Worm (Caenorhabditis elegans): Measurements from ENCODE around the gene D1079.1.

DNA sequence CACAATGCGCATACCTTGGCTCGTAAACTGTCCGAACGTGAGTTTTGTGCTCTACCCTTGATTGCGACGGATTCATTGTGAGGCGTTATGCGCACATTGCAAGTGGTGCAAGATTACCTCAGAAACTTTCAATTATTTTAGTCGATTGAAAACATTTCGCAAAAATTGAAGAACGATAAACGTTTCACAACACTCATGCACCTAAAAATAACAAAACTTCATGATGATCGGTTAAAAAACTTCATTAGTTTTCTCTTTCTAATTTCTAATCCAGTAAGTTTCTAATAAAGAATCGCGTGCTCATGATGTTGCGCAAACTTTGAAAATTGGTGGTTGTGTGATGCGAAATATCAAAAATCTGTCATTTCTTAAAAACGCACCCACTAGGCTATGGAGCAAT, 15.8 kb downstream of the D1079.1 start, which contains the start of gene dop-1:
- no peak for TF ChIP-seq unc-130 (GFP tag; optimal IDR thresholded peaks at IDR 0.05)
- TF ChIP-seq zim-3 (tag; optimal IDR thresholded peaks at IDR 0.05): no peak
- TF ChIP-seq tlf-1 (GFP tag; optimal IDR thresholded peaks at IDR 0.05): no peak
- no peak for TF ChIP-seq F57A8.1 (GFP tag; optimal IDR thresholded peaks at IDR 0.05)

All from whole organism, young adult.